Fruit fly (Drosophila melanogaster): ENCODE data around the gene jar.

DNA sequence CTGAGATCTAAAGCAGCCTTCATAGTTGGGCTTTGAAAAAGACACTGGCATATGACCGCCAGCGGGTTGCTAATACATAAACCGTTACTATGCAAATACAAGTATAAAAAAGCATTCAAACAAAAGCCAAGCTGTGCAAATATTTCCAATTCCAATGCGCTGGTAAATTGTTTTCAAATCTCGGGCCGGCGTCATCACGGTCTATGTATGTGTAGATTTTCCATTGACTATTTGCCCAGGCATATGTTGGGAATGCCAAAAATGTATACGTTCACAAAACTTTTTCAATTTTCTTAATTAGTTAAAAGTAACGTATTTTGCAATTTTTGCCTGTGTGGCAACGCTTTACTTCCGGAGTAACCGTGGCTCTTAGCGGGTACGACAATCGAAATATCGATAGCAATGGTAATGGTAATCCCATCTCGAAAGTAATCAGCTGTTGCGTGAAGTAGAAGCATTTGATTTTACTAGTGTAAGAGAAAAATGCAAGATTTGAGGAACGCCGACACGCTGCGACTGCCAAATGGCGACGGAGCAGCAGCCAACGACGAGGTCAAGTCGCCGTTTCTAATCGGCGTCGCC is 18.8 kb upstream of the jar start, which contains the start of the genes CG34290 and Uck:
- no peak for TF ChIP-seq CG4318 (GFP tag; optimal IDR thresholded peaks at IDR 0.05)
- TF ChIP-seq salr (GFP tag; optimal IDR thresholded peaks at IDR 0.05) = peak in 1 of 2 experiments; percentile 74
- peak; percentile 18 for TF ChIP-seq CG11762 (GFP tag; optimal IDR thresholded peaks at IDR 0.05; ENCODE audit: insufficient read depth)
- peak; percentile 27 for TF ChIP-seq fd59A (GFP tag; optimal IDR thresholded peaks at IDR 0.05)
- TF ChIP-seq CG11902 (GFP tag; optimal IDR thresholded peaks at IDR 0.05) = peak; percentile 6
- peak; percentile 28 for TF ChIP-seq Ets96B (tag; optimal IDR thresholded peaks at IDR 0.05)
